Fruit fly (Drosophila melanogaster) whole organism, embryonic: ENCODE measurements around the gene CG7069.

Source experiments
- BEAF-32 ChIP-seq: fragments of 200-800 bp; sonication (Bioruptor generic); optimal IDR thresholded peaks from 3 replicates; lab custom pipeline; 2017; ENCODE audit warnings: missing biosample characterization, missing genetic modification characterization, mild to moderate bottlenecking, moderate library complexity, missing genetic modification reagents
- CG10543 ChIP-seq: fragments of 200-800 bp; sonication (Bioruptor generic); optimal IDR thresholded peaks from 3 replicates; lab custom pipeline; 2017; ENCODE audit warnings: missing biosample characterization, mild to moderate bottlenecking, missing genetic modification characterization, moderate library complexity
- CG11093 ChIP-seq: fragments of 200-800 bp; sonication (Bioruptor generic); IDR thresholded peaks from 3 replicates; pipeline ENCODE4 v1.3.6; 2022; ENCODE audit warnings: missing biosample characterization, missing genetic modification characterization
- CG12219 ChIP-seq: fragments of 200-800 bp; sonication (Bioruptor generic); optimal IDR thresholded peaks from 3 replicates; lab custom pipeline; 2018; ENCODE audit warnings: missing biosample characterization, mild to moderate bottlenecking, missing genetic modification characterization
- CG1233 ChIP-seq: fragments of 200-800 bp; sonication (Bioruptor generic); optimal IDR thresholded peaks from 4 replicates; lab custom pipeline; 2018; ENCODE audit warnings: missing biosample characterization, mild to moderate bottlenecking, missing genetic modification characterization
- CG12769 ChIP-seq: fragments of 200-800 bp; sonication (Bioruptor generic); optimal IDR thresholded peaks from 2 replicates; lab custom pipeline; 2019; ENCODE audit warnings: missing biosample characterization, mild to moderate bottlenecking, missing genetic modification characterization, moderate library complexity
- CG14050 ChIP-seq: fragments of 200-800 bp; sonication (Bioruptor generic); IDR thresholded peaks from 3 replicates; pipeline ENCODE4 v1.3.6; 2022; ENCODE audit warnings: missing biosample characterization, missing genetic modification characterization
- CG14860 ChIP-seq: fragments of 200-800 bp; sonication (Bioruptor generic); IDR thresholded peaks from 3 replicates; pipeline ENCODE4 v1.3.6; 2022; ENCODE audit warnings: missing biosample characterization, missing genetic modification characterization; ENCODE audit not compliant: partially characterized antibody
- CG15601 ChIP-seq: fragments of 200-800 bp; sonication (Bioruptor generic); optimal IDR thresholded peaks from 3 replicates; lab custom pipeline; 2019; ENCODE audit warnings: missing biosample characterization, mild to moderate bottlenecking, missing genetic modification characterization, moderate library complexity
- CG17361 ChIP-seq: fragments of 200-800 bp; sonication (Bioruptor generic); IDR thresholded peaks from 3 replicates; pipeline ENCODE4 v1.3.6; 2022; ENCODE audit warnings: missing biosample characterization, missing genetic modification characterization
- CG17385 ChIP-seq: fragments of 200-800 bp; sonication (Bioruptor generic); optimal IDR thresholded peaks from 3 replicates; lab custom pipeline; 2018; ENCODE audit warnings: missing biosample characterization, mild to moderate bottlenecking, missing genetic modification characterization
- CG18011 ChIP-seq: fragments of 200-800 bp; sonication (Bioruptor generic); optimal IDR thresholded peaks from 2 replicates; lab custom pipeline; 2017; ENCODE audit warnings: missing biosample characterization, missing genetic modification characterization, mild to moderate bottlenecking, moderate library complexity, missing genotype
- CG18619 ChIP-seq: fragments of 200-800 bp; sonication (Bioruptor generic); optimal IDR thresholded peaks from 3 replicates; lab custom pipeline; 2017; ENCODE audit warnings: missing biosample characterization, mild to moderate bottlenecking, missing genetic modification characterization
- CG31441 ChIP-seq: fragments of 200-800 bp; sonication (Bioruptor generic); IDR thresholded peaks from 2 replicates; pipeline ENCODE4 v1.3.6; 2022; ENCODE audit warnings: missing biosample characterization, missing genetic modification characterization
- CG32767 ChIP-seq: fragments of 200-800 bp; sonication (Bioruptor generic); IDR thresholded peaks from 2 replicates; pipeline ENCODE4 v1.3.6; 2022; ENCODE audit warnings: missing biosample characterization, missing genetic modification characterization
- CG3726 ChIP-seq: fragments of 200-800 bp; sonication (Bioruptor generic); IDR thresholded peaks from 3 replicates; pipeline ENCODE4, ENCODE4 v1.3.6; 2022; ENCODE audit warnings: missing biosample characterization, missing genetic modification characterization
- CG7372 ChIP-seq: fragments of 200-800 bp; sonication (Bioruptor generic); IDR thresholded peaks from 2 replicates; pipeline ENCODE4 v1.3.6; 2022; ENCODE audit warnings: missing biosample characterization, missing genetic modification characterization
- CG7556 ChIP-seq: fragments of 200-800 bp; sonication (Bioruptor generic); optimal IDR thresholded peaks from 2 replicates; lab custom pipeline; 2017; ENCODE audit warnings: missing biosample characterization, mild to moderate bottlenecking, missing genetic modification characterization
- CG7786 ChIP-seq: fragments of 200-800 bp; sonication (Bioruptor generic); optimal IDR thresholded peaks from 2 replicates; lab custom pipeline; 2016; ENCODE audit warnings: missing biosample characterization, missing genetic modification characterization
- CG7928 ChIP-seq: fragments of 200-800 bp; sonication (Bioruptor generic); optimal IDR thresholded peaks from 2 replicates; lab custom pipeline; 2017; ENCODE audit warnings: missing biosample characterization, mild to moderate bottlenecking, missing genetic modification characterization
- CG8290 ChIP-seq, 3 experiments: fragments of 200-800 bp; sonication (Bioruptor generic); optimal IDR thresholded peaks; 2 replicates each; lab custom pipeline; 2016 to 2019; ENCODE audit warnings: missing biosample characterization in 3 of 3, missing genetic modification characterization in 3 of 3, mild to moderate bottlenecking in 2 of 3, moderate library complexity in 1 of 3
- Dek ChIP-seq: fragments of 200-800 bp; sonication (Bioruptor generic); optimal IDR thresholded peaks from 3 replicates; lab custom pipeline; 2019; ENCODE audit warnings: missing biosample characterization, mild to moderate bottlenecking, missing genetic modification characterization, moderate library complexity
- GATAe ChIP-seq: fragments of 200-800 bp; sonication (Bioruptor generic); conservative IDR thresholded peaks from 2 replicates; pipeline ENCODE4 v1.3.6; 2022; ENCODE audit warnings: missing biosample characterization, missing genetic modification characterization
- Gug ChIP-seq: fragments of 200-800 bp; sonication (Bioruptor generic); IDR thresholded peaks from 4 replicates; pipeline ENCODE4 v1.3.6; 2022; ENCODE audit warnings: missing biosample characterization, missing genetic modification characterization
- Mad ChIP-seq: fragments of 200-800 bp; sonication (Bioruptor generic); optimal IDR thresholded peaks from 2 replicates; lab custom pipeline; 2016; ENCODE audit warnings: missing biosample characterization, missing genetic modification characterization
- Oaz ChIP-seq: fragments of 200-800 bp; sonication (Bioruptor generic); IDR thresholded peaks from 2 replicates; pipeline ENCODE4 v1.3.6; 2022; ENCODE audit warnings: missing biosample characterization, missing genetic modification characterization
- Optix ChIP-seq: fragments of 200-800 bp; sonication (Bioruptor generic); IDR thresholded peaks from 3 replicates; pipeline ENCODE4 v1.3.6; 2022; ENCODE audit warnings: missing biosample characterization, missing genetic modification characterization
- Sin3A ChIP-seq: fragments of >200 bp; optimal IDR thresholded peaks from 2 replicates; lab custom pipeline; 2018
- Ssrp ChIP-seq: fragments of 200-800 bp; sonication (Bioruptor generic); optimal IDR thresholded peaks from 2 replicates; lab custom pipeline; 2018; ENCODE audit warnings: missing biosample characterization, mild to moderate bottlenecking, missing genetic modification characterization, moderate library complexity
- Usf ChIP-seq: fragments of 200-800 bp; sonication (Bioruptor generic); optimal IDR thresholded peaks from 2 replicates; lab custom pipeline; 2017; ENCODE audit warnings: missing genotype, missing biosample characterization, missing genetic modification characterization
- Xbp1 ChIP-seq: fragments of 200-800 bp; sonication (Bioruptor generic); optimal IDR thresholded peaks from 3 replicates; lab custom pipeline; 2016; ENCODE audit warnings: missing biosample characterization, mild to moderate bottlenecking, missing genetic modification characterization
- Xrp1 ChIP-seq: fragments of 200-800 bp; sonication (Bioruptor generic); IDR thresholded peaks from 2 replicates; pipeline ENCODE4 v1.3.6; 2022; ENCODE audit warnings: missing biosample characterization, missing genetic modification characterization
- amos ChIP-seq: fragments of 200-800 bp; sonication (Bioruptor generic); IDR thresholded peaks from 2 replicates; pipeline ENCODE4 v1.3.6; 2022; ENCODE audit warnings: missing biosample characterization, missing genetic modification characterization; ENCODE audit not compliant: partially characterized antibody
- ase ChIP-seq: fragments of 200-800 bp; sonication (Bioruptor generic); IDR thresholded peaks from 3 replicates; pipeline ENCODE4 v1.3.6; 2022; ENCODE audit warnings: missing biosample characterization, missing genetic modification characterization
- az2 ChIP-seq: fragments of 200-800 bp; sonication (Bioruptor generic); optimal IDR thresholded peaks from 3 replicates; lab custom pipeline; 2016; ENCODE audit warnings: missing biosample characterization, missing genetic modification characterization
- br ChIP-seq: fragments of >200 bp; optimal IDR thresholded peaks from 2 replicates; lab custom pipeline; 2017
- disco-r ChIP-seq: fragments of 200-800 bp; sonication (Bioruptor generic); optimal IDR thresholded peaks from 2 replicates; lab custom pipeline; 2016; ENCODE audit warnings: missing biosample characterization, missing genetic modification characterization
- fu2 ChIP-seq: fragments of 200-800 bp; sonication (Bioruptor generic); optimal IDR thresholded peaks from 2 replicates; lab custom pipeline; 2016; ENCODE audit warnings: missing biosample characterization, missing genetic modification characterization
- gfzf ChIP-seq: fragments of 200-800 bp; sonication (Bioruptor generic); optimal IDR thresholded peaks from 2 replicates; lab custom pipeline; 2016; ENCODE audit warnings: missing biosample characterization, mild to moderate bottlenecking, missing genetic modification characterization, moderate library complexity
- gsb ChIP-seq: fragments of 200-800 bp; sonication (Bioruptor generic); IDR thresholded peaks from 2 replicates; pipeline ENCODE4 v1.3.6; 2022; ENCODE audit warnings: missing biosample characterization, missing genetic modification characterization
- ham ChIP-seq: fragments of 200-800 bp; sonication (Bioruptor generic); IDR thresholded peaks from 2 replicates; pipeline ENCODE4 v1.3.6; 2022; ENCODE audit warnings: missing biosample characterization, missing genetic modification characterization
- jumu ChIP-seq: fragments of 200-800 bp; sonication (Bioruptor generic); optimal IDR thresholded peaks from 3 replicates; lab custom pipeline; 2016; ENCODE audit warnings: missing biosample characterization, missing genetic modification characterization
- kni ChIP-seq: fragments of 200-800 bp; sonication (Bioruptor generic); optimal IDR thresholded peaks from 3 replicates; lab custom pipeline; 2017; ENCODE audit warnings: mild to moderate bottlenecking, missing biosample characterization, missing genetic modification reagents, missing genetic modification characterization
- knrl ChIP-seq: fragments of 200-800 bp; sonication (Bioruptor generic); IDR thresholded peaks from 3 replicates; pipeline ENCODE4 v1.3.6; 2022; ENCODE audit warnings: missing biosample characterization, missing genetic modification characterization; ENCODE audit not compliant: partially characterized antibody
- pan ChIP-seq, 4 experiments: fragments of >200 bp in 3 of 4; fragments of 200-800 bp in 1 of 4; sonication (Bioruptor generic) in 1 of 4; optimal IDR thresholded peaks in 3 of 4; IDR thresholded peaks in 1 of 4; 2 replicates each; pipeline versions ENCODE4 v1.3.6 to Lab custom; 2017 to 2022; ENCODE audit warnings: missing biosample characterization in 2 of 4, missing genetic modification characterization in 2 of 4, mixed read lengths in 1 of 4
- prd ChIP-seq, 3 experiments: fragments of >200 bp in 2 of 3; fragments of 200-800 bp in 1 of 3; sonication (Bioruptor generic) in 1 of 3; optimal IDR thresholded peaks in 2 of 3; IDR thresholded peaks in 1 of 3; 2 replicates in 2 of 3; 3 replicates in 1 of 3; pipeline versions ENCODE4 v1.3.6 to Lab custom; 2017 to 2022; ENCODE audit warnings: missing biosample characterization in 1 of 3, missing genetic modification characterization in 1 of 3
- sqz ChIP-seq: fragments of 200-800 bp; sonication (Bioruptor generic); optimal IDR thresholded peaks from 3 replicates; lab custom pipeline; 2018; ENCODE audit warnings: missing biosample characterization, mild to moderate bottlenecking, missing genetic modification characterization
- yki ChIP-seq: fragments of >200 bp; optimal IDR thresholded peaks from 3 replicates; lab custom pipeline; 2018
- zfh2 ChIP-seq: fragments of 200-800 bp; sonication (Bioruptor generic); optimal IDR thresholded peaks from 2 replicates; lab custom pipeline; 2016; ENCODE audit warnings: missing biosample characterization, missing genetic modification characterization

The CG7069 gene

dm6 chr3R:22368777-22369214 lies 3.8 kb upstream of the CG7069 start (continued):
- TF ChIP-seq CG12219 (GFP tag; lab: Kevin White, UChicago) (no peak), CG31441 (GFP tag; lab: Robert Waterston, UW) (no peak; the same call in 1 of the 2 replicates), CG18011 (GFP tag; lab: Kevin White, UChicago) (no peak), Ssrp (tag; lab: Kevin White, UChicago) (peak; percentile 48), CG17361 (GFP tag; lab: Robert Waterston, UW) (peak; percentile 61), amos (no peak), Optix (GFP tag; lab: Robert Waterston, UW) (peak; percentile 63; the same call in 1 of the 3 replicates), CG7928 (GFP tag; lab: Kevin White, UChicago) (no peak), CG10543 (GFP tag; lab: Kevin White, UChicago) (peak; percentile 61), BEAF-32 (GFP tag; lab: Kevin White, UChicago) (no peak), CG32767 (GFP tag; lab: Robert Waterston, UW) (peak; percentile 60), CG15601 (tag; lab: Kevin White, UChicago) (no peak), jumu (GFP tag; lab: Kevin White, UChicago) (no peak), CG18619 (GFP tag; lab: Kevin White, UChicago) (peak; percentile 69), CG8290 (GFP tag; optimal IDR thresholded peaks at IDR 0.05; lab: Kevin White, UChicago) (no peak), CG8290 (tag; optimal IDR thresholded peaks at IDR 0.05; lab: Kevin White, UChicago) (no peak), br (lab: Kevin White, UChicago) (no peak), ham (GFP tag; lab: Robert Waterston, UW) (peak; percentile 37; the same call in 1 of the 2 replicates), CG7786 (GFP tag; lab: Kevin White, UChicago) (no peak), yki (peak; percentile 4), gfzf (GFP tag; lab: Kevin White, UChicago) (no peak), ase (GFP tag; lab: Robert Waterston, UW) (0 out of 3 replicates have a peak, but pooled peaks have one; percentile 40), az2 (GFP tag; lab: Kevin White, UChicago) (peak; percentile 52), CG11093 (GFP tag; lab: Robert Waterston, UW) (peak; percentile 55; the same call in 1 of the 3 replicates), pan (optimal IDR thresholded peaks at IDR 0.05; lab: Kevin White, UChicago) (peak in 1 of 2 experiments; percentile 31), pan (GFP tag; optimal IDR thresholded peaks at IDR 0.05 in 1 of 2, IDR thresholded peaks at IDR 0.05 in 1 of 2) (peak in 1 of 2 experiments; percentile 82), prd (optimal IDR thresholded peaks at IDR 0.05; lab: Kevin White, UChicago) (no peak), prd (GFP tag; IDR thresholded peaks at IDR 0.05; lab: Robert Waterston, UW) (peak; percentile 78), CG12769 (tag; lab: Kevin White, UChicago) (no peak), disco-r (GFP tag; lab: Kevin White, UChicago) (no peak), CG14050 (GFP tag; lab: Robert Waterston, UW) (peak; percentile 78), sqz (GFP tag; lab: Kevin White, UChicago) (no peak), CG7372 (GFP tag; lab: Robert Waterston, UW) (peak; percentile 56), CG3726 (GFP tag; lab: Robert Waterston, UW) (peak; percentile 69; the same call in 2 of the 3 replicates), GATAe (GFP tag; lab: Robert Waterston, UW) (peak; percentile 13; the same call in 1 of the 2 replicates), Sin3A (lab: Kevin White, UChicago) (no peak), zfh2 (GFP tag; lab: Kevin White, UChicago) (peak; percentile 45), Gug (GFP tag; lab: Robert Waterston, UW) (peak; percentile 80), Usf (GFP tag; lab: Kevin White, UChicago) (no peak), Mad (GFP tag; lab: Kevin White, UChicago) (no peak), gsb (GFP tag; lab: Robert Waterston, UW) (peak; percentile 34; the same call in 1 of the 2 replicates), CG7556 (GFP tag; lab: Kevin White, UChicago) (peak; percentile 80), kni (GFP tag; lab: Kevin White, UChicago) (no peak), knrl (no peak), Oaz (0 out of 2 replicates have a peak, but pooled peaks have one; percentile 60), Dek (tag; lab: Kevin White, UChicago) (peak; percentile 49), CG17385 (GFP tag; lab: Kevin White, UChicago) (peak; percentile 58), CG14860 (no peak), Xrp1 (GFP tag; lab: Robert Waterston, UW) (no peak; the same call in 1 of the 2 replicates), fu2 (GFP tag; lab: Kevin White, UChicago) (no peak), Xbp1 (GFP tag; lab: Kevin White, UChicago) (peak; percentile 56), CG1233 (GFP tag; lab: Kevin White, UChicago) (no peak)
